Worm (Caenorhabditis elegans): ENCODE results near the gene moma-1.

moma-1 gene

DNA sequence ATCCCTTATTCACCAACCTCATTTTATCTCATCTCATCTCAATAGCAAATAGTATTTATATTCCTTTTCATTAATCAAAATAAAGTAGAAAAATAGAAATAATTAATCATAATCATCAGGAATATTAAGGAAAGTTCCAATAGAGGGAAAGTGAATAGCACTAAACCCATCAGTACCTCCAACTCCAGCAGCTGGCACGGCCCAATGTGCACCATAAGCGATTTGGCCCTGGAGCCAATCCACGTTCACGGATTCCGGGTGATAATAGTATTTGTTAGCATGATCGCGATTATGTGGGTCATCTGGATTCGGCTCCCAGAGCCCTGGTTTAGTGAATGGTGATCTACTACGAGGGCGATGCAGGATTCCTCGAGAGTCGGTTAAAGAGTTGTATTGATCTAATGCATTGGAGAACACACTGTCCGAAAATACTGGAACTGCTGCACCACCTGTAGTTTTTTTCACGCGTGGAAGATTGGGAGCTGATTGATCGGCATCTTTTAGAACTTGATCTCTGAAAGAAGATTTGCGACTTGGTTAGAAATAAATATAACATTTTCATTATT lies 16.4 kb downstream of the moma-1 start (continued):
- no peak for TF ChIP-seq ces-1 (GFP tag; optimal IDR thresholded peaks at IDR 0.05)
- TF ChIP-seq nhr-41 (GFP tag; IDR thresholded peaks at IDR 0.05): peak; percentile 96
- peak; percentile 95 for TF ChIP-seq lin-1 (GFP tag; IDR thresholded peaks at IDR 0.05)
- peak; percentile 91 for TF ChIP-seq D1046.2 (GFP tag; IDR thresholded peaks at IDR 0.05)
- TF ChIP-seq Y105C5A.15 (GFP tag; IDR thresholded peaks at IDR 0.05): peak; percentile 99
- no peak for TF ChIP-seq lir-3 (tag; optimal IDR thresholded peaks at IDR 0.05)
- peak; percentile 86 for TF ChIP-seq dve-1 (tag; optimal IDR thresholded peaks at IDR 0.05; ENCODE audit: insufficient read depth)
- TF ChIP-seq F26F4.8 (GFP tag; conservative IDR thresholded peaks at IDR 0.05): no peak
- peak; percentile 72 for TF ChIP-seq madf-9 (GFP tag; conservative IDR thresholded peaks at IDR 0.05)
- TF ChIP-seq dmd-8 (GFP tag; IDR thresholded peaks at IDR 0.05): peak; percentile 90
- TF ChIP-seq snpc-4 (tag; optimal IDR thresholded peaks at IDR 0.05): no peak
- peak; percentile 55 to 96 for TF ChIP-seq hif-1 (tag; optimal IDR thresholded peaks at IDR 0.05)
- no peak for TF ChIP-seq lin-39 (tag; optimal IDR thresholded peaks at IDR 0.05)
- peak; percentile 99 for TF ChIP-seq zfp-3 (GFP tag; conservative IDR thresholded peaks at IDR 0.05)
- no peak for TF ChIP-seq unc-39 (tag; optimal IDR thresholded peaks at IDR 0.05)
- TF ChIP-seq F37D6.2 (tag; optimal IDR thresholded peaks at IDR 0.05): peak; percentile 40
- TF ChIP-seq fkh-10 (GFP tag; optimal IDR thresholded peaks at IDR 0.05): no peak
- peak; percentile 20 for TF ChIP-seq skn-1 (tag; optimal IDR thresholded peaks at IDR 0.05)
- TF ChIP-seq daf-8 (GFP tag; IDR thresholded peaks at IDR 0.05): no peak; the same call in 1 of the 2 replicates
- TF ChIP-seq egl-43 (GFP tag; IDR thresholded peaks at IDR 0.05): peak; percentile 96
- peak; percentile 94 for TF ChIP-seq duxl-1 (tag; optimal IDR thresholded peaks at IDR 0.05; ENCODE audit: poor library complexity)
- TF ChIP-seq dmd-9 (GFP tag; IDR thresholded peaks at IDR 0.05): peak; percentile 85
- TF ChIP-seq zag-1 (tag; optimal IDR thresholded peaks at IDR 0.05): peak; percentile 45
- peak; percentile 62 for TF ChIP-seq mxl-3 (GFP tag; optimal IDR thresholded peaks at IDR 0.05)
- peak; percentile 87 for TF ChIP-seq ceh-20 (GFP tag; IDR thresholded peaks at IDR 0.05)
- TF ChIP-seq pha-4 (GFP tag; IDR thresholded peaks at IDR 0.05): peak; percentile 95
- no peak for TF ChIP-seq pha-4 (tag; optimal IDR thresholded peaks at IDR 0.05)
- peak; percentile 77 for TF ChIP-seq T20F7.1 (GFP tag; optimal IDR thresholded peaks at IDR 0.05)
- TF ChIP-seq lim-7 (GFP tag; IDR thresholded peaks at IDR 0.05): peak; percentile 95
- peak; percentile 94 for TF ChIP-seq mep-1 (tag; optimal IDR thresholded peaks at IDR 0.05)
- peak; percentile 84 for TF ChIP-seq nhr-25 (tag; optimal IDR thresholded peaks at IDR 0.05; ENCODE audit: borderline replicate concordance, insufficient read depth)
- TF ChIP-seq tra-1 (GFP tag; IDR thresholded peaks at IDR 0.05): peak; percentile 93
- peak; percentile 94 for TF ChIP-seq jun-1 (tag; optimal IDR thresholded peaks at IDR 0.05)
- no peak for TF ChIP-seq daf-12 (tag; optimal IDR thresholded peaks at IDR 0.05)
- TF ChIP-seq nhr-76 (tag; optimal IDR thresholded peaks at IDR 0.05): no peak
- TF ChIP-seq unc-130 (GFP tag; optimal IDR thresholded peaks at IDR 0.05): no peak
- peak; percentile 41 to 53 for TF ChIP-seq mdl-1 (tag; optimal IDR thresholded peaks at IDR 0.05)
- TF ChIP-seq set-16 (GFP tag; IDR thresholded peaks at IDR 0.05): peak; percentile 60
- TF ChIP-seq nhr-102 (tag; optimal IDR thresholded peaks at IDR 0.05): peak; percentile 92
- peak; percentile 98 for TF ChIP-seq T26A8.4 (GFP tag; IDR thresholded peaks at IDR 0.05)
- no peak for TF ChIP-seq nhr-11 (tag; optimal IDR thresholded peaks at IDR 0.05)
- TF ChIP-seq hmg-1.1 (GFP tag; IDR thresholded peaks at IDR 0.05): peak; percentile 80
- TF ChIP-seq ceh-82 (tag; optimal IDR thresholded peaks at IDR 0.05): no peak
- 0 out of 2 replicates have a peak, but pooled peaks have one; percentile 58 for TF ChIP-seq F44E2.7 (GFP tag; IDR thresholded peaks at IDR 0.05)
- TF ChIP-seq F49E8.2 (tag; optimal IDR thresholded peaks at IDR 0.05; ENCODE audit: borderline replicate concordance): no peak
- no peak for TF ChIP-seq cey-2 (tag; optimal IDR thresholded peaks at IDR 0.05; ENCODE audit: borderline replicate concordance, insufficient read depth)
- no peak for TF ChIP-seq R02D3.7 (tag; optimal IDR thresholded peaks at IDR 0.05)
- TF ChIP-seq mxl-2 (GFP tag; conservative IDR thresholded peaks at IDR 0.05): peak; percentile 78
- TF ChIP-seq Y48G9A.11 (GFP tag; IDR thresholded peaks at IDR 0.05): peak; percentile 90
- TF ChIP-seq nhr-48 (tag; optimal IDR thresholded peaks at IDR 0.05): peak; percentile 72

All from whole organism, L4 larva.